Fruit fly (Drosophila melanogaster) whole organism, embryonic: Measurements from ENCODE around the gene Awh.

Experiments
- Abd-B ChIP-seq: fragments of 200-800 bp; sonication (Bioruptor generic); optimal IDR thresholded peaks from 2 replicates; lab custom pipeline; 2018; ENCODE audit warnings: missing biosample characterization, mild to moderate bottlenecking, missing genetic modification characterization, moderate library complexity
- Aef1 ChIP-seq: fragments of 200-800 bp; sonication (Bioruptor generic); IDR thresholded peaks from 3 replicates; pipeline ENCODE4 v1.3.6; 2022; ENCODE audit warnings: missing biosample characterization, missing genetic modification characterization
- Antp ChIP-seq: fragments of 200-800 bp; sonication (Bioruptor generic); optimal IDR thresholded peaks from 3 replicates; lab custom pipeline; 2016; ENCODE audit warnings: missing biosample characterization, missing genetic modification characterization
- Atf-2 ChIP-seq: fragments of 200-800 bp; sonication (Bioruptor generic); optimal IDR thresholded peaks from 2 replicates; lab custom pipeline; 2016; ENCODE audit warnings: missing biosample characterization, missing genetic modification characterization
- Atf3 ChIP-seq: fragments of 200-800 bp; sonication (Bioruptor generic); optimal IDR thresholded peaks from 3 replicates; lab custom pipeline; 2016; ENCODE audit warnings: missing biosample characterization, missing genetic modification characterization
- CG10209 ChIP-seq: fragments of 200-800 bp; sonication (Bioruptor generic); optimal IDR thresholded peaks from 3 replicates; lab custom pipeline; 2017; ENCODE audit warnings: missing biosample characterization, mild to moderate bottlenecking, missing genetic modification characterization, missing genetic modification reagents
- CG10267 ChIP-seq: fragments of 200-800 bp; sonication (Bioruptor generic); optimal IDR thresholded peaks from 2 replicates; lab custom pipeline; 2018; ENCODE audit warnings: missing biosample characterization, mild to moderate bottlenecking, missing genetic modification characterization, moderate library complexity
- CG10462 ChIP-seq: fragments of 200-800 bp; sonication (Bioruptor generic); optimal IDR thresholded peaks from 2 replicates; lab custom pipeline; 2016; ENCODE audit warnings: missing biosample characterization, missing genetic modification characterization
- CG10979 ChIP-seq: fragments of 200-800 bp; sonication (Bioruptor generic); optimal IDR thresholded peaks from 2 replicates; lab custom pipeline; 2018; ENCODE audit warnings: missing biosample characterization, mild to moderate bottlenecking, missing genetic modification characterization, moderate library complexity
- CG11247 ChIP-seq: fragments of 200-800 bp; sonication (Bioruptor generic); IDR thresholded peaks from 2 replicates; pipeline ENCODE4 v1.3.6; 2022; ENCODE audit warnings: missing biosample characterization, missing genetic modification characterization
- CG12155 ChIP-seq: fragments of 200-800 bp; sonication (Bioruptor generic); optimal IDR thresholded peaks from 3 replicates; lab custom pipeline; 2016; ENCODE audit warnings: missing biosample characterization, missing genetic modification characterization
- CG12391 ChIP-seq: fragments of 200-800 bp; sonication (Bioruptor generic); optimal IDR thresholded peaks from 3 replicates; lab custom pipeline; 2018; ENCODE audit warnings: missing biosample characterization, mild to moderate bottlenecking, missing genetic modification characterization, moderate library complexity
- CG14710 ChIP-seq: fragments of 200-800 bp; sonication (Bioruptor generic); optimal IDR thresholded peaks from 3 replicates; lab custom pipeline; 2019; ENCODE audit warnings: missing biosample characterization, mild to moderate bottlenecking, missing genetic modification characterization, moderate library complexity
- CG1529 ChIP-seq: fragments of 200-800 bp; sonication (Bioruptor generic); optimal IDR thresholded peaks from 3 replicates; lab custom pipeline; 2018; ENCODE audit warnings: missing biosample characterization, missing genetic modification characterization
- CG1603 ChIP-seq: fragments of 200-800 bp; sonication (Bioruptor generic); optimal IDR thresholded peaks from 2 replicates; lab custom pipeline; 2019; ENCODE audit warnings: missing biosample characterization, mild to moderate bottlenecking, missing genetic modification characterization, moderate library complexity
- CG17829 ChIP-seq: fragments of 200-800 bp; optimal IDR thresholded peaks from 2 replicates; lab custom pipeline; 2019; ENCODE audit warnings: missing biosample characterization, mild to moderate bottlenecking, missing genetic modification characterization, moderate library complexity
- CG18619 ChIP-seq: fragments of 200-800 bp; sonication (Bioruptor generic); optimal IDR thresholded peaks from 3 replicates; lab custom pipeline; 2017; ENCODE audit warnings: missing biosample characterization, mild to moderate bottlenecking, missing genetic modification characterization
- CG2678 ChIP-seq: fragments of 200-800 bp; sonication (Bioruptor generic); optimal IDR thresholded peaks from 3 replicates; lab custom pipeline; 2019; ENCODE audit warnings: missing biosample characterization, mild to moderate bottlenecking, missing genetic modification characterization, moderate library complexity
- CG30403 ChIP-seq: fragments of 200-800 bp; sonication (Bioruptor generic); optimal IDR thresholded peaks from 3 replicates; lab custom pipeline; 2016; ENCODE audit warnings: missing biosample characterization, missing genetic modification characterization
- CG3281 ChIP-seq: fragments of 200-800 bp; sonication (Bioruptor generic); optimal IDR thresholded peaks from 3 replicates; lab custom pipeline; 2017; ENCODE audit warnings: missing biosample characterization, mild to moderate bottlenecking, missing genetic modification characterization
- CG3407 ChIP-seq: fragments of 200-800 bp; sonication (Bioruptor generic); optimal IDR thresholded peaks from 2 replicates; lab custom pipeline; 2018; ENCODE audit warnings: missing biosample characterization, mild to moderate bottlenecking, missing genetic modification characterization
- CG4424 ChIP-seq: fragments of 200-800 bp; sonication (Bioruptor generic); optimal IDR thresholded peaks from 3 replicates; lab custom pipeline; 2016; ENCODE audit warnings: missing biosample characterization, missing genetic modification characterization
- CG4820 ChIP-seq: fragments of 200-800 bp; sonication (Bioruptor generic); optimal IDR thresholded peaks from 3 replicates; lab custom pipeline; 2016; ENCODE audit warnings: missing biosample characterization, missing genetic modification characterization
- CG7839 ChIP-seq: fragments of 200-800 bp; sonication (Bioruptor generic); optimal IDR thresholded peaks from 3 replicates; lab custom pipeline; 2018; ENCODE audit warnings: missing biosample characterization, mild to moderate bottlenecking, missing genetic modification characterization, moderate library complexity
- CG8359 ChIP-seq: fragments of 200-800 bp; sonication (Bioruptor generic); optimal IDR thresholded peaks from 2 replicates; lab custom pipeline; 2017; ENCODE audit warnings: missing biosample characterization, mild to moderate bottlenecking, missing genetic modification characterization, borderline replicate concordance
- CG8388 ChIP-seq: fragments of 200-800 bp; sonication (Bioruptor generic); optimal IDR thresholded peaks from 2 replicates; lab custom pipeline; 2019; ENCODE audit warnings: missing biosample characterization, mild to moderate bottlenecking, missing genetic modification characterization, moderate library complexity
- E2f2 ChIP-seq: fragments of 200-800 bp; sonication (Bioruptor generic); IDR thresholded peaks from 2 replicates; pipeline ENCODE4 v1.3.6; 2022; ENCODE audit warnings: missing biosample characterization, missing genetic modification characterization
- Hr3 ChIP-seq: fragments of 200-800 bp; sonication (Bioruptor generic); optimal IDR thresholded peaks from 3 replicates; lab custom pipeline; 2016; ENCODE audit warnings: missing biosample characterization, missing genetic modification characterization
- Hsf ChIP-seq: fragments of 200-800 bp; sonication (Bioruptor generic); optimal IDR thresholded peaks from 3 replicates; lab custom pipeline; 2016; ENCODE audit warnings: missing biosample characterization, missing genetic modification characterization
- MESR4 ChIP-seq: fragments of 200-800 bp; sonication (Bioruptor generic); optimal IDR thresholded peaks from 2 replicates; lab custom pipeline; 2018; ENCODE audit warnings: missing biosample characterization, mild to moderate bottlenecking, missing genetic modification characterization, moderate library complexity
- NC2β ChIP-seq: fragments of 200-800 bp; sonication (Bioruptor generic); optimal IDR thresholded peaks from 2 replicates; lab custom pipeline; 2016; ENCODE audit warnings: missing biosample characterization, missing genetic modification characterization
- Oli ChIP-seq: fragments of 200-800 bp; sonication (Bioruptor generic); optimal IDR thresholded peaks from 2 replicates; lab custom pipeline; 2018; ENCODE audit warnings: missing biosample characterization, mild to moderate bottlenecking, missing genetic modification characterization, moderate library complexity
- Sox100B ChIP-seq: fragments of 200-800 bp; sonication (Bioruptor generic); optimal IDR thresholded peaks from 3 replicates; lab custom pipeline; 2018; ENCODE audit warnings: missing biosample characterization, mild to moderate bottlenecking, missing genetic modification characterization
- ase ChIP-seq: fragments of 200-800 bp; sonication (Bioruptor generic); IDR thresholded peaks from 3 replicates; pipeline ENCODE4 v1.3.6; 2022; ENCODE audit warnings: missing biosample characterization, missing genetic modification characterization
- az2 ChIP-seq: fragments of 200-800 bp; sonication (Bioruptor generic); optimal IDR thresholded peaks from 3 replicates; lab custom pipeline; 2016; ENCODE audit warnings: missing biosample characterization, missing genetic modification characterization
- chif ChIP-seq, 2 experiments: fragments of 200-800 bp; sonication (Bioruptor generic); optimal IDR thresholded peaks; 3 replicates each; lab custom pipeline; 2016; ENCODE audit warnings: missing biosample characterization in 2 of 2, missing genetic modification characterization in 2 of 2
- chn ChIP-seq: fragments of 200-800 bp; sonication (Bioruptor generic); optimal IDR thresholded peaks from 2 replicates; lab custom pipeline; 2016; ENCODE audit warnings: missing biosample characterization, missing genetic modification characterization
- ci ChIP-seq: fragments of 200-800 bp; sonication (Bioruptor generic); IDR thresholded peaks from 3 replicates; pipeline ENCODE4 v1.3.6; 2022; ENCODE audit warnings: missing biosample characterization, missing genetic modification characterization
- dmrt99B ChIP-seq: fragments of 200-800 bp; sonication (Bioruptor generic); optimal IDR thresholded peaks from 2 replicates; lab custom pipeline; 2018; ENCODE audit warnings: missing biosample characterization, mild to moderate bottlenecking, missing genetic modification characterization, moderate library complexity
- en ChIP-seq: fragments of 200-800 bp; sonication (Bioruptor generic); optimal IDR thresholded peaks from 2 replicates; lab custom pipeline; 2016; ENCODE audit warnings: missing biosample characterization, missing genetic modification characterization
- gcm ChIP-seq: fragments of 200-800 bp; sonication (Bioruptor generic); optimal IDR thresholded peaks from 2 replicates; lab custom pipeline; 2019; ENCODE audit warnings: missing biosample characterization, mild to moderate bottlenecking, missing genetic modification characterization, moderate library complexity
- gem ChIP-seq: fragments of 200-800 bp; sonication (Bioruptor generic); optimal IDR thresholded peaks from 2 replicates; lab custom pipeline; 2019; ENCODE audit warnings: missing biosample characterization, mild to moderate bottlenecking, missing genetic modification characterization, moderate library complexity
- pnt ChIP-seq: fragments of 200-800 bp; sonication (Bioruptor generic); optimal IDR thresholded peaks from 3 replicates; lab custom pipeline; 2016; ENCODE audit warnings: missing biosample characterization, missing genetic modification characterization
- shn ChIP-seq: fragments of 200-800 bp; sonication (Bioruptor generic); optimal IDR thresholded peaks from 3 replicates; lab custom pipeline; 2016; ENCODE audit warnings: missing biosample characterization, missing genetic modification characterization
- sima ChIP-seq: fragments of 200-800 bp; sonication (Bioruptor generic); optimal IDR thresholded peaks from 2 replicates; lab custom pipeline; 2016; ENCODE audit warnings: missing biosample characterization, missing genetic modification characterization
- so ChIP-seq: fragments of 200-800 bp; sonication (Bioruptor generic); IDR thresholded peaks from 3 replicates; pipeline ENCODE4 v1.3.6; 2022; ENCODE audit warnings: missing biosample characterization, missing genetic modification characterization
- tio ChIP-seq: fragments of 200-800 bp; sonication (Bioruptor generic); optimal IDR thresholded peaks from 2 replicates; lab custom pipeline; 2017; ENCODE audit warnings: missing biosample characterization, missing genetic modification characterization, inconsistent platforms
- tna ChIP-seq: fragments of 200-800 bp; sonication (Bioruptor generic); IDR thresholded peaks from 2 replicates; pipeline ENCODE4 v1.3.6; 2022; ENCODE audit warnings: missing biosample characterization, missing genetic modification characterization; ENCODE audit not compliant: partially characterized antibody
- vfl ChIP-seq: fragments of 200-800 bp; sonication (Bioruptor generic); optimal IDR thresholded peaks from 2 replicates; lab custom pipeline; 2016; ENCODE audit warnings: missing biosample characterization, missing genetic modification characterization
- zen ChIP-seq: fragments of 200-800 bp; sonication (Bioruptor generic); optimal IDR thresholded peaks from 3 replicates; lab custom pipeline; 2018; ENCODE audit warnings: missing biosample characterization, mild to moderate bottlenecking, missing genetic modification characterization, moderate library complexity
- zfh2 ChIP-seq: fragments of 200-800 bp; sonication (Bioruptor generic); optimal IDR thresholded peaks from 2 replicates; lab custom pipeline; 2016; ENCODE audit warnings: missing biosample characterization, missing genetic modification characterization

Awh gene

DNA sequence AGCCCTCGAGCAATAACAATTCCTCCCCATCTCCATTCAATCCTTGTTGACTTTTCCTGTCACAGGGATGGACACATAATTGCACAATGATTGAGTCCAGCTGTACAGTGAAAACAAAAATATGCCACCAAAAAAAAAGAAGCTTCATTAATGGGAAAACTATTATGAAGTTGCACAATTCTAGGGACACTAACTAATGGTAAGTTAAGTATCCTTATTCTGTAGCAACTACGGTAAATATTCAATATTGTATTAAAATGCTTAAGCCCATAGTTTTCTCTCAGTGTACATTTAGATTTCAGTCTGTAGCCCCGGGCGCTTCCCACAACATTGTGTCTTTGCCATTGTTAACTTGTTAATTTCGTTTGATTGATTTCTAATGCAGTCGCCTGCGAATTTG, 29.0 kb downstream of the Awh start (continued):
- TF ChIP-seq CG10462 (peak; percentile 43), Atf-2 (peak; percentile 43), ase (0 out of 3 replicates have a peak, but pooled peaks have one; percentile 23), CG1529 (GFP tag; lab: Kevin White, UChicago) (peak; percentile 19), dmrt99B (tag; lab: Kevin White, UChicago) (peak; percentile 45), so (GFP tag; lab: Robert Waterston, UW) (0 out of 3 replicates have a peak, but pooled peaks have one; percentile 25), zfh2 (GFP tag; lab: Kevin White, UChicago) (no peak), CG3407 (peak; percentile 44), CG8359 (GFP tag; lab: Kevin White, UChicago) (no peak), CG10267 (tag; lab: Kevin White, UChicago) (peak; percentile 39), tna (no peak), sima (GFP tag; lab: Kevin White, UChicago) (peak; percentile 32), CG3281 (GFP tag; lab: Kevin White, UChicago) (no peak), NC2β (GFP tag; lab: Kevin White, UChicago) (peak; percentile 36), CG4820 (peak; percentile 51), CG12155 (peak; percentile 1), chn (peak; percentile 40), CG1603 (tag; lab: Kevin White, UChicago) (peak; percentile 47), CG11247 (no peak), Sox100B (peak; percentile 21), CG17829 (tag; lab: Kevin White, UChicago) (peak; percentile 69), ci (GFP tag; lab: Robert Waterston, UW) (0 out of 3 replicates have a peak, but pooled peaks have one; percentile 51), CG10979 (tag; lab: Kevin White, UChicago) (peak; percentile 66), Abd-B (GFP tag; lab: Kevin White, UChicago) (peak; percentile 10), Antp (GFP tag; lab: Kevin White, UChicago) (peak; percentile 38), gem (tag; lab: Kevin White, UChicago) (peak; percentile 72), E2f2 (GFP tag; lab: Robert Waterston, UW) (no peak), CG18619 (GFP tag; lab: Kevin White, UChicago) (no peak), shn (GFP tag; lab: Kevin White, UChicago) (peak; percentile 5), pnt (GFP tag; lab: Kevin White, UChicago) (peak; percentile 52), chif (GFP tag; optimal IDR thresholded peaks at IDR 0.05; lab: Kevin White, UChicago) (peak; percentile 15 to 76), CG4424 (GFP tag; lab: Kevin White, UChicago) (peak; percentile 29), CG30403 (GFP tag; lab: Kevin White, UChicago) (peak; percentile 19), Atf3 (GFP tag; lab: Kevin White, UChicago) (peak; percentile 6), Hsf (GFP tag; lab: Kevin White, UChicago) (peak; percentile 25), Oli (tag; lab: Kevin White, UChicago) (peak; percentile 57), Aef1 (GFP tag; lab: Robert Waterston, UW) (no peak), zen (tag; lab: Kevin White, UChicago) (peak; percentile 41), CG14710 (tag; lab: Kevin White, UChicago) (peak; percentile 47), az2 (GFP tag; lab: Kevin White, UChicago) (peak; percentile 59), en (peak; percentile 21), CG8388 (GFP tag; lab: Kevin White, UChicago) (peak; percentile 63), MESR4 (no peak), tio (GFP tag; lab: Kevin White, UChicago) (peak; percentile 56), CG12391 (tag; lab: Kevin White, UChicago) (peak; percentile 50), CG2678 (tag; lab: Kevin White, UChicago) (peak; percentile 25), CG10209 (GFP tag; lab: Kevin White, UChicago) (peak; percentile 25), gcm (GFP tag; lab: Kevin White, UChicago) (peak; percentile 22), vfl (GFP tag; lab: Kevin White, UChicago) (no peak), Hr3 (GFP tag; lab: Kevin White, UChicago) (peak; percentile 10), CG7839 (tag; lab: Kevin White, UChicago) (peak; percentile 54)
